Worm (Caenorhabditis elegans): Measurements from ENCODE around the gene T26C5.2.

Gene T26C5.2

ce11 chrII:9231240-9231639 lies 1.8 kb upstream of the T26C5.2 start, which contains the start of gene gst-13 (continued):
- TF ChIP-seq dmd-6 (GFP tag; IDR thresholded peaks at IDR 0.05), result peak; percentile 84
- TF ChIP-seq daf-19 (GFP tag; conservative IDR thresholded peaks at IDR 0.05), result no peak
- TF ChIP-seq lir-3 (tag; optimal IDR thresholded peaks at IDR 0.05), result no peak
- no peak for TF ChIP-seq ceh-62 (tag; optimal IDR thresholded peaks at IDR 0.05)
- peak; percentile 74 for TF ChIP-seq dve-1 (tag; optimal IDR thresholded peaks at IDR 0.05; ENCODE audit: insufficient read depth)
- no peak for TF ChIP-seq T26A8.4 (GFP tag; IDR thresholded peaks at IDR 0.05)
- TF ChIP-seq lin-15B (tag; optimal IDR thresholded peaks at IDR 0.05), result no peak
- TF ChIP-seq ceh-20 (GFP tag; IDR thresholded peaks at IDR 0.05), result no peak
- no peak for TF ChIP-seq tag-97 (GFP tag; IDR thresholded peaks at IDR 0.05)
- peak; percentile 85 for TF ChIP-seq hlh-11 (tag; optimal IDR thresholded peaks at IDR 0.05)
- TF ChIP-seq zip-2 (tag; optimal IDR thresholded peaks at IDR 0.05), result no peak
- TF ChIP-seq F49E8.2 (tag; optimal IDR thresholded peaks at IDR 0.05; ENCODE audit: borderline replicate concordance), result no peak
- no peak for TF ChIP-seq skn-1 (tag; optimal IDR thresholded peaks at IDR 0.05)
- no peak for TF ChIP-seq nhr-111 (GFP tag; optimal IDR thresholded peaks at IDR 0.05)
- no peak for TF ChIP-seq arid-1 (GFP tag; conservative IDR thresholded peaks at IDR 0.05)
- no peak for TF ChIP-seq Y5F2A.4 (GFP tag; optimal IDR thresholded peaks at IDR 0.05)
- TF ChIP-seq php-3 (GFP tag; IDR thresholded peaks at IDR 0.05), result peak; percentile 34; the same call in 1 of the 2 replicates
- TF ChIP-seq egl-43 (GFP tag; IDR thresholded peaks at IDR 0.05), result no peak
- TF ChIP-seq aly-2 (tag; optimal IDR thresholded peaks at IDR 0.05), result no peak
- peak in 1 of 2 experiments; percentile 46 for TF ChIP-seq mdl-1 (tag; optimal IDR thresholded peaks at IDR 0.05)

- no peak for TF ChIP-seq nhr-10 (tag; optimal IDR thresholded peaks at IDR 0.05)
- TF ChIP-seq snpc-4 (tag; optimal IDR thresholded peaks at IDR 0.05), result no peak
- TF ChIP-seq lsy-2 (tag; optimal IDR thresholded peaks at IDR 0.05), result no peak
- no peak for TF ChIP-seq Y105C5A.15 (GFP tag; IDR thresholded peaks at IDR 0.05)
- TF ChIP-seq ztf-7 (tag; optimal IDR thresholded peaks at IDR 0.05), result no peak
- TF ChIP-seq ctbp-1 (GFP tag; IDR thresholded peaks at IDR 0.05), result no peak
- TF ChIP-seq unc-62 (GFP tag; optimal IDR thresholded peaks at IDR 0.05 in 1 of 2), result no peak
- TF ChIP-seq unc-62 (tag; optimal IDR thresholded peaks at IDR 0.05), result no peak
- no peak for TF ChIP-seq daf-8 (GFP tag; IDR thresholded peaks at IDR 0.05)
- TF ChIP-seq ZK546.5 (tag; optimal IDR thresholded peaks at IDR 0.05), result no peak
- no peak for TF ChIP-seq ceh-44 (GFP tag; IDR thresholded peaks at IDR 0.05)
- TF ChIP-seq nhr-42 (GFP tag; IDR thresholded peaks at IDR 0.05), result no peak
- no peak for TF ChIP-seq aha-1 (tag)
Observed at ce11 chrII:9232493-9232892, 530 bp upstream of the T26C5.2 start.

ce11 chrII:9233813-9234212 lies 790 bp downstream of the T26C5.2 start:
- TF ChIP-seq mxl-3 (GFP tag; optimal IDR thresholded peaks at IDR 0.05), result peak; percentile 52
- TF ChIP-seq nhr-28 (tag; optimal IDR thresholded peaks at IDR 0.05), result peak; percentile 28
- TF ChIP-seq arid-1 (GFP tag; conservative IDR thresholded peaks at IDR 0.05), result no peak
- TF ChIP-seq vab-7 (GFP tag; IDR thresholded peaks at IDR 0.05), result no peak
- TF ChIP-seq unc-62 (GFP tag; optimal IDR thresholded peaks at IDR 0.05 in 1 of 2), result peak in 1 of 2 experiments; percentile 63
- no peak for TF ChIP-seq unc-62 (tag; optimal IDR thresholded peaks at IDR 0.05)

ce11 chrII:9236283-9236682 lies 3.3 kb downstream of the T26C5.2 start, which contains the start of gene T26C5.3:
Gene T26C5.3, plus strand, starts transcription at chrII:9236583.
- no peak for TF ChIP-seq ztf-11 (tag; optimal IDR thresholded peaks at IDR 0.05)

ce11 chrII:9236972-9237371 lies 3.9 kb downstream of the T26C5.2 start:
- TF ChIP-seq aha-1 (tag), result peak; percentile 63
- TF ChIP-seq ceh-32 (tag; optimal IDR thresholded peaks at IDR 0.05; ENCODE audit: poor library complexity), result no peak
- no peak for TF ChIP-seq pqm-1 (tag; optimal IDR thresholded peaks at IDR 0.05)
- TF ChIP-seq mxl-2 (GFP tag; conservative IDR thresholded peaks at IDR 0.05), result no peak
